Worm (Caenorhabditis elegans): Measurements from ENCODE around the gene Y59H11AM.4.

Y59H11AM.4 gene

DNA sequence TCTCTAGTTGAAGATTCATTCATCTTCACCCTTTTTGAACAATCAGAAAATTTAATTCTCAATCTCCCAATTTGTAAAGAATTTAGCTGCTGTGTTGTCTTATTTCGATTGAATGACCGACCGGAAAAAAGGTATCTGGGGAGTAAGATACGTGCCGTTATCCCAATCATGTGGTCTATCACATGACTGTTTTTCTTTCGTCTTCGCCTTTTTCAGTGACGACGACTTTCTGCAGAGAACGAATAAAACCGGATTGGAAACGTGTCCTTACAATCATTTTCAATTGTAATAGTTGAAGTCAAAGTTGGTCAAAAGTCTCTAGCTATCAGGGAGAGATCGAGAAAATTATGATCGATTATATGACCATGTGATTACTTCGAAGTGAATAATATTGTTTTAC is 41.1 kb downstream of the Y59H11AM.4 start (continued):
- TF ChIP-seq lsy-2 (tag; optimal IDR thresholded peaks at IDR 0.05) (peak in 1 of 2 experiments; percentile 56), mdt-29 (GFP tag; IDR thresholded peaks at IDR 0.05) (peak; percentile 34; the same call in 1 of the 2 replicates), dve-1 (tag; optimal IDR thresholded peaks at IDR 0.05; ENCODE audit: insufficient read depth) (no peak), F37D6.2 (tag; optimal IDR thresholded peaks at IDR 0.05) (no peak)

DNA sequence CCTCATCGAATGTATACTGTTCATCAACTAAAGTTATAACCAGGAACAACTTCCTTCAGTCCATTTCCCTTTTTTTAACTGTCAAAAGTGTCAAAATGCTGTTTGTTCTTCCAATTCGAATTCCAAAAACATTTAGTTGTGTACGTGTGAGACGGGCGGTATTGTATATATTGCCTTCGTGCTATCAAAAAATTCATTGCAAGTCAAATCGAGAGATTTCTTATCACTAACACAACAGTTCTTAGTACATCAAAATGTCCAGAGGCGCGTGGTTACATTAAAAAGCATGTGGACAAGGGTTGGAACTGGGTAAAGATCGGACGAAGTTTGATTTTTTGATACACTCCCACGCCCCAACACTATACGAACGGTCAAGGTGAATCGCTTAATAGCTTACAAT is 41.8 kb downstream of the Y59H11AM.4 start:
- TF ChIP-seq nhr-11 (tag; optimal IDR thresholded peaks at IDR 0.05) (no peak), fkh-10 (GFP tag; optimal IDR thresholded peaks at IDR 0.05) (no peak), spr-1 (tag; optimal IDR thresholded peaks at IDR 0.05) (no peak), pha-4 (GFP tag; IDR thresholded peaks at IDR 0.05) (no peak), pha-4 (tag; optimal IDR thresholded peaks at IDR 0.05) (no peak), Y5F2A.4 (GFP tag; optimal IDR thresholded peaks at IDR 0.05) (no peak), aha-1 (tag) (peak; percentile 92), mdl-1 (tag; optimal IDR thresholded peaks at IDR 0.05) (peak; percentile 5 to 85), madf-9 (GFP tag; conservative IDR thresholded peaks at IDR 0.05) (no peak), sdz-12 (GFP tag; optimal IDR thresholded peaks at IDR 0.05) (no peak), ztf-7 (tag; optimal IDR thresholded peaks at IDR 0.05) (no peak), egl-27 (tag; optimal IDR thresholded peaks at IDR 0.05) (no peak), ZK337.2 (GFP tag; IDR thresholded peaks at IDR 0.05) (no peak), daf-8 (GFP tag; IDR thresholded peaks at IDR 0.05) (no peak), mxl-3 (GFP tag; optimal IDR thresholded peaks at IDR 0.05) (peak; percentile 80), dmd-8 (GFP tag; IDR thresholded peaks at IDR 0.05) (no peak), hlh-30 (tag; optimal IDR thresholded peaks at IDR 0.05; ENCODE audit: insufficient read depth) (peak; percentile 76), zfp-2 (tag; optimal IDR thresholded peaks at IDR 0.05) (no peak), T20F7.1 (GFP tag; optimal IDR thresholded peaks at IDR 0.05) (no peak), mes-2 (tag; optimal IDR thresholded peaks at IDR 0.05; ENCODE audit: poor library complexity, severe bottlenecking) (peak; percentile 25), nhr-6 (tag; optimal IDR thresholded peaks at IDR 0.05) (no peak), lin-1 (GFP tag; IDR thresholded peaks at IDR 0.05) (no peak), ceh-28 (tag; optimal IDR thresholded peaks at IDR 0.05) (no peak), ceh-44 (GFP tag; IDR thresholded peaks at IDR 0.05) (no peak), tag-97 (GFP tag; IDR thresholded peaks at IDR 0.05) (no peak), cey-2 (tag; optimal IDR thresholded peaks at IDR 0.05; ENCODE audit: borderline replicate concordance, insufficient read depth) (peak; percentile 81), lin-13 (GFP tag; optimal IDR thresholded peaks at IDR 0.05) (no peak), daf-19 (GFP tag; conservative IDR thresholded peaks at IDR 0.05) (no peak), lim-7 (GFP tag; IDR thresholded peaks at IDR 0.05) (no peak), nhr-28 (tag; optimal IDR thresholded peaks at IDR 0.05) (peak; percentile 79), F44E2.7 (GFP tag; IDR thresholded peaks at IDR 0.05) (no peak), skn-1 (tag; optimal IDR thresholded peaks at IDR 0.05) (no peak), zag-1 (tag; optimal IDR thresholded peaks at IDR 0.05) (no peak), Y75B8A.6 (GFP tag; IDR thresholded peaks at IDR 0.05) (no peak), madf-5 (GFP tag; IDR thresholded peaks at IDR 0.05) (no peak), ces-1 (GFP tag; optimal IDR thresholded peaks at IDR 0.05) (no peak), nhr-48 (tag; optimal IDR thresholded peaks at IDR 0.05) (peak; percentile 72), unc-130 (GFP tag; optimal IDR thresholded peaks at IDR 0.05) (no peak), nhr-102 (tag; optimal IDR thresholded peaks at IDR 0.05) (peak; percentile 38), snpc-1.2 (GFP tag; IDR thresholded peaks at IDR 0.05) (no peak), ceh-82 (tag; optimal IDR thresholded peaks at IDR 0.05) (no peak), nhr-76 (tag; optimal IDR thresholded peaks at IDR 0.05) (no peak), lin-39 (tag; optimal IDR thresholded peaks at IDR 0.05) (no peak), Y105C5A.15 (GFP tag; IDR thresholded peaks at IDR 0.05) (no peak), lir-3 (tag; optimal IDR thresholded peaks at IDR 0.05) (no peak), snpc-4 (tag; optimal IDR thresholded peaks at IDR 0.05) (no peak), nhr-111 (GFP tag; optimal IDR thresholded peaks at IDR 0.05) (no peak)
